Worm (Caenorhabditis elegans) whole organism, young adult: ENCODE results near the gene F59B2.14.

Experiments used
- B0035.1 ChIP-seq: sonication (generic microtip); optimal IDR thresholded peaks from 2 replicates; lab custom pipeline; 2016; ENCODE audit warnings: missing genetic modification characterization, mild to moderate bottlenecking, missing compliant biosample characterization, missing genotype, missing genetic modification reagents
- B0261.1 ChIP-seq: sonication (generic microtip); optimal IDR thresholded peaks from 2 replicates; lab custom pipeline; 2016; ENCODE audit warnings: mild to moderate bottlenecking, missing genetic modification characterization, moderate library complexity, missing compliant biosample characterization
- B0336.3 ChIP-seq: fragments of 200-800 bp; sonication (Bioruptor generic); IDR thresholded peaks from 2 replicates; pipeline ENCODE4 v1.3.6; 2022; ENCODE audit warnings: missing genetic modification characterization, missing compliant biosample characterization
- F10E7.11 ChIP-seq: sonication (generic microtip); optimal IDR thresholded peaks from 2 replicates; lab custom pipeline; 2017; ENCODE audit warnings: mild to moderate bottlenecking, missing genetic modification characterization, moderate library complexity, missing compliant biosample characterization
- F23B12.7 ChIP-seq: sonication (generic microtip); optimal IDR thresholded peaks from 2 replicates; lab custom pipeline; 2017; ENCODE audit warnings: missing genetic modification characterization, mild to moderate bottlenecking, missing compliant biosample characterization, antibody characterized with exemption, moderate library complexity; ENCODE audit not compliant: insufficient read depth
- F39B2.1 ChIP-seq: fragments of 200-800 bp; sonication (Bioruptor generic); IDR thresholded peaks from 2 replicates; pipeline ENCODE4 v1.3.6; 2022; ENCODE audit warnings: missing genetic modification reagents, missing genetic modification characterization, missing compliant biosample characterization
- F49E8.2 ChIP-seq: sonication (generic microtip); optimal IDR thresholded peaks from 3 replicates; lab custom pipeline; 2017; ENCODE audit warnings: missing genetic modification characterization, mild to moderate bottlenecking, missing compliant biosample characterization, antibody characterized with exemption, moderate library complexity; ENCODE audit not compliant: insufficient read depth
- Y53G8AR.9 ChIP-seq: fragments of 200-800 bp; sonication (Bioruptor generic); conservative IDR thresholded peaks from 2 replicates; pipeline ENCODE4 v1.3.6; 2022; ENCODE audit warnings: missing genetic modification reagents, missing genetic modification characterization, missing compliant biosample characterization
- ZK185.1 ChIP-seq: sonication (generic microtip); optimal IDR thresholded peaks from 2 replicates; lab custom pipeline; 2016; ENCODE audit warnings: mild to moderate bottlenecking, missing genetic modification characterization, missing compliant biosample characterization; ENCODE audit not compliant: poor library complexity, severe bottlenecking
- ama-1 ChIP-seq, 3 experiments: fragments of 150-350 bp in 1 of 3; sonication (generic microtip) in 2 of 3; optimal IDR thresholded peaks; 2 replicates each; lab custom pipeline; 2014 to 2018; ENCODE audit warnings: missing biosample characterization in 2 of 3, missing genetic modification characterization in 2 of 3, missing genetic modification reagents in 2 of 3
- aptf-2 ChIP-seq: fragments of 200-800 bp; sonication (Bioruptor generic); conservative IDR thresholded peaks from 2 replicates; pipeline ENCODE4 v1.3.6; 2022; ENCODE audit warnings: missing genetic modification reagents, missing genetic modification characterization, missing compliant biosample characterization
- athp-1 ChIP-seq: sonication (generic microtip); optimal IDR thresholded peaks from 2 replicates; lab custom pipeline; 2017; ENCODE audit warnings: mild to moderate bottlenecking, missing genetic modification characterization, missing compliant biosample characterization
- attf-5 ChIP-seq: fragments of 200-800 bp; sonication (Bioruptor generic); optimal IDR thresholded peaks from 2 replicates; lab custom pipeline; 2018; ENCODE audit warnings: mild to moderate bottlenecking, missing genetic modification characterization, missing compliant biosample characterization
- bed-1 ChIP-seq: fragments of 200-800 bp; sonication (Bioruptor generic); IDR thresholded peaks from 2 replicates; pipeline ENCODE4 v1.3.6; 2022; ENCODE audit warnings: missing genetic modification reagents, missing genetic modification characterization, missing compliant biosample characterization
- ccch-3 ChIP-seq: fragments of 200-800 bp; sonication (Bioruptor generic); optimal IDR thresholded peaks from 2 replicates; lab custom pipeline; 2018; ENCODE audit warnings: mild to moderate bottlenecking, missing genetic modification characterization, missing compliant biosample characterization
- ceh-100 ChIP-seq: fragments of 200-800 bp; sonication (Bioruptor generic); IDR thresholded peaks from 2 replicates; pipeline ENCODE4 v1.3.6; 2022; ENCODE audit warnings: missing genetic modification reagents, missing genetic modification characterization, missing compliant biosample characterization
- ceh-40 ChIP-seq: fragments of 200-800 bp; sonication (Bioruptor generic); IDR thresholded peaks from 2 replicates; pipeline ENCODE4 v1.3.6; 2022; ENCODE audit warnings: missing genetic modification characterization, missing compliant biosample characterization
- ceh-79 ChIP-seq: sonication (generic microtip); optimal IDR thresholded peaks from 2 replicates; lab custom pipeline; 2017; ENCODE audit warnings: mild to moderate bottlenecking, missing genetic modification characterization, missing compliant biosample characterization
- die-1 ChIP-seq: sonication (generic microtip); optimal IDR thresholded peaks from 2 replicates; lab custom pipeline; 2016; ENCODE audit warnings: missing genotype, mild to moderate bottlenecking, missing genetic modification characterization, missing compliant biosample characterization
- dox-1 ChIP-seq: fragments of 200-800 bp; sonication (Bioruptor generic); IDR thresholded peaks from 2 replicates; pipeline ENCODE4 v1.3.6; 2022; ENCODE audit warnings: missing genetic modification reagents, missing genetic modification characterization, missing compliant biosample characterization
- dpff-1 ChIP-seq: sonication (generic microtip); optimal IDR thresholded peaks from 2 replicates; lab custom pipeline; 2017; ENCODE audit warnings: mild to moderate bottlenecking, missing genetic modification characterization, missing compliant biosample characterization
- efl-1 ChIP-seq: fragments of 150-350 bp; optimal IDR thresholded peaks from 2 replicates; lab custom pipeline; 2014; ENCODE audit warnings: missing biosample characterization, missing genetic modification reagents, missing genetic modification characterization
- egl-18 ChIP-seq: fragments of 200-800 bp; sonication (Bioruptor generic); IDR thresholded peaks from 2 replicates; pipeline ENCODE4 v1.3.6; 2022; ENCODE audit warnings: missing genetic modification reagents, missing genetic modification characterization, missing compliant biosample characterization
- ets-4 ChIP-seq: fragments of 200-800 bp; sonication (Bioruptor generic); optimal IDR thresholded peaks from 2 replicates; lab custom pipeline; 2018; ENCODE audit warnings: mild to moderate bottlenecking, missing genetic modification characterization, missing compliant biosample characterization
- fkh-3 ChIP-seq: sonication (generic microtip); optimal IDR thresholded peaks from 2 replicates; lab custom pipeline; 2016; ENCODE audit warnings: mild to moderate bottlenecking, missing genetic modification characterization, missing compliant biosample characterization
- gei-17 ChIP-seq: fragments of 200-800 bp; sonication (Bioruptor generic); optimal IDR thresholded peaks from 2 replicates; lab custom pipeline; 2018; ENCODE audit warnings: mild to moderate bottlenecking, missing genetic modification characterization, missing compliant biosample characterization
- hmg-1.2 ChIP-seq: fragments of 200-800 bp; sonication (Bioruptor generic); IDR thresholded peaks from 2 replicates; pipeline ENCODE4 v1.3.6; 2022; ENCODE audit warnings: missing genetic modification reagents, missing genetic modification characterization, missing compliant biosample characterization
- hmg-20 ChIP-seq: fragments of 200-800 bp; sonication (Bioruptor generic); IDR thresholded peaks from 2 replicates; pipeline ENCODE4 v1.3.6; 2022; ENCODE audit warnings: missing genetic modification reagents, missing genetic modification characterization, missing compliant biosample characterization
- let-526 ChIP-seq: fragments of 200-800 bp; sonication (Bioruptor generic); IDR thresholded peaks from 2 replicates; pipeline ENCODE4 v1.3.6; 2022; ENCODE audit warnings: missing genetic modification reagents, missing genetic modification characterization, missing compliant biosample characterization
- lin-35 ChIP-seq, 3 experiments: fragments of 150-350 bp in 2 of 3; sonication (generic microtip) in 1 of 3; optimal IDR thresholded peaks; 2 replicates each; lab custom pipeline; 2014 to 2018; ENCODE audit warnings: missing biosample characterization in 3 of 3, missing genetic modification characterization in 3 of 3, missing genetic modification reagents in 3 of 3
- lir-1 ChIP-seq: fragments of 200-800 bp; sonication (Bioruptor generic); conservative IDR thresholded peaks from 2 replicates; pipeline ENCODE4 v1.3.6; 2022; ENCODE audit warnings: missing genetic modification reagents, missing genetic modification characterization, missing compliant biosample characterization
- madf-6 ChIP-seq: fragments of 200-800 bp; sonication (Bioruptor generic); IDR thresholded peaks from 2 replicates; pipeline ENCODE4 v1.3.6; 2022; ENCODE audit warnings: missing genetic modification reagents, missing genetic modification characterization, missing compliant biosample characterization
- mcd-1 ChIP-seq: fragments of 200-800 bp; sonication (Bioruptor generic); IDR thresholded peaks from 2 replicates; pipeline ENCODE4 v1.3.6; 2022; ENCODE audit warnings: missing genetic modification reagents, missing genetic modification characterization, missing compliant biosample characterization
- mel-28 ChIP-seq: sonication (generic microtip); optimal IDR thresholded peaks from 2 replicates; lab custom pipeline; 2016; ENCODE audit warnings: borderline replicate concordance, mild to moderate bottlenecking, missing genetic modification characterization, missing compliant biosample characterization
- nhr-120 ChIP-seq: fragments of 200-800 bp; sonication (Bioruptor generic); IDR thresholded peaks from 2 replicates; pipeline ENCODE4 v1.3.6; 2022; ENCODE audit warnings: missing genetic modification characterization, missing compliant biosample characterization
- pbrm-1 ChIP-seq: fragments of 200-800 bp; sonication (Bioruptor generic); IDR thresholded peaks from 2 replicates; pipeline ENCODE4 v1.3.6; 2022; ENCODE audit warnings: missing genetic modification reagents, missing genetic modification characterization, missing compliant biosample characterization
- rcor-1 ChIP-seq: fragments of 200-800 bp; sonication (Bioruptor generic); IDR thresholded peaks from 2 replicates; pipeline ENCODE4 v1.3.6; 2022; ENCODE audit warnings: missing genetic modification reagents, missing genetic modification characterization, missing compliant biosample characterization
- repo-1 ChIP-seq: sonication (generic microtip); optimal IDR thresholded peaks from 2 replicates; lab custom pipeline; 2017; ENCODE audit warnings: mild to moderate bottlenecking, missing genetic modification characterization, missing compliant biosample characterization
- rpc-1 ChIP-seq, 2 experiments: fragments of 150-350 bp in 1 of 2; sonication (generic microtip) in 1 of 2; optimal IDR thresholded peaks; 2 replicates each; lab custom pipeline; 2014 to 2018; ENCODE audit warnings: missing biosample characterization in 1 of 2, missing genetic modification characterization in 1 of 2, missing genetic modification reagents in 1 of 2, missing genotype in 1 of 2
- snpc-1.1 ChIP-seq: sonication (generic microtip); optimal IDR thresholded peaks from 2 replicates; lab custom pipeline; 2017; ENCODE audit warnings: missing genetic modification characterization, mild to moderate bottlenecking, missing compliant biosample characterization, antibody characterized with exemption, moderate library complexity, missing genotype, missing genetic modification reagents; ENCODE audit not compliant: insufficient read depth
- snpc-4 ChIP-seq, 5 experiments: fragments of 150-350 bp in 1 of 5; sonication (generic microtip) in 4 of 5; optimal IDR thresholded peaks; 2 replicates each; lab custom pipeline; 2014 to 2018; ENCODE audit warnings: missing genetic modification characterization in 5 of 5, missing biosample characterization in 3 of 5, antibody characterized with exemption in 2 of 5, mild to moderate bottlenecking in 2 of 5, missing compliant biosample characterization in 2 of 5, missing genotype in 2 of 5, moderate library complexity in 2 of 5, missing genetic modification reagents in 1 of 5
- sptf-2 ChIP-seq: fragments of 200-800 bp; sonication (Bioruptor generic); optimal IDR thresholded peaks from 2 replicates; lab custom pipeline; 2018; ENCODE audit warnings: mild to moderate bottlenecking, missing genetic modification characterization, missing compliant biosample characterization
- tbp1 ChIP-seq: fragments of 200-800 bp; sonication (Bioruptor generic); optimal IDR thresholded peaks from 2 replicates; lab custom pipeline; 2018; ENCODE audit warnings: mild to moderate bottlenecking, missing genetic modification characterization, missing compliant biosample characterization
- ztf-18 ChIP-seq: sonication (generic microtip); optimal IDR thresholded peaks from 2 replicates; lab custom pipeline; 2016; ENCODE audit warnings: missing genotype, mild to moderate bottlenecking, missing genetic modification characterization, missing compliant biosample characterization
- ztf-26 ChIP-seq: sonication (generic microtip); optimal IDR thresholded peaks from 2 replicates; lab custom pipeline; 2017; ENCODE audit warnings: missing genetic modification characterization, missing compliant biosample characterization
- ztf-3 ChIP-seq: fragments of 200-800 bp; sonication (Bioruptor generic); optimal IDR thresholded peaks from 2 replicates; lab custom pipeline; 2018; ENCODE audit warnings: mild to moderate bottlenecking, missing genetic modification characterization, missing compliant biosample characterization
- ztf-6 ChIP-seq: fragments of 200-800 bp; sonication (Bioruptor generic); IDR thresholded peaks from 2 replicates; pipeline ENCODE4 v1.3.6; 2022; ENCODE audit warnings: missing genetic modification reagents, missing genetic modification characterization, missing compliant biosample characterization

The F59B2.14 gene

DNA sequence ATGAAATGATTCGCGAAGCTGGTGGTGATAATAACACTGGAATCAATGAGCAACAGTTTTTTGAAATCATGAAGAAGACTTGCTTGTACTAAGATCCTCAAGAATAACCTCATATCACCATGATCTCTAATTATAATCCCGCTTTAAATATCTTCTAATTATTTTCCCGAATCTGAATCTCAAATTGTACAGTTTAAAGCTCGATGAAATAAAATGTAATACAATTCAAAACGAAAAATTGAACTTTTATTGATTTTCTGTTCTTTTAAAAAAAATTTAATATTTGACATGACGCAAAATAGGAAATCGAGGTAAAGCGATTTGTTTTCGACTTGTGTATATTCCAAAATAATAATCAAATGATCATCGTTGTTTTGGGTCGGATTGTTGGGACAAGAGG is 47.6 kb downstream of the F59B2.14 start:
- TF ChIP-seq bed-1 (GFP tag; lab: Robert Waterston, UW) (no peak), hmg-1.2 (GFP tag; lab: Robert Waterston, UW) (no peak), F10E7.11 (peak; percentile 28), B0261.1 (no peak), ceh-40 (GFP tag; lab: Robert Waterston, UW) (no peak), sptf-2 (no peak), F23B12.7 (tag; lab: Kevin White, UChicago) (peak; percentile 23), Y53G8AR.9 (GFP tag; lab: Robert Waterston, UW) (peak; percentile 38; the same call in 1 of the 2 replicates), nhr-120 (GFP tag; lab: Robert Waterston, UW) (0 out of 2 replicates have a peak, but pooled peaks have one; percentile 26), F49E8.2 (tag; lab: Kevin White, UChicago) (no peak), ets-4 (GFP tag; lab: Kevin White, UChicago) (no peak), pbrm-1 (no peak), dox-1 (GFP tag; lab: Robert Waterston, UW) (0 out of 2 replicates have a peak, but pooled peaks have one; percentile 39), lin-35 (GFP tag; optimal IDR thresholded peaks at IDR 0.05; lab: Kevin White, UChicago) (peak in 1 of 3 experiments; percentile 19), fkh-3 (tag; lab: Kevin White, UChicago) (no peak), ztf-3 (no peak), snpc-4 (GFP tag; optimal IDR thresholded peaks at IDR 0.05; lab: Kevin White, UChicago) (no peak), snpc-4 (tag; optimal IDR thresholded peaks at IDR 0.05; lab: Kevin White, UChicago) (no peak), athp-1 (tag; lab: Kevin White, UChicago) (peak; percentile 48), let-526 (no peak), snpc-1.1 (tag; lab: Kevin White, UChicago) (no peak), rcor-1 (no peak), efl-1 (GFP tag; lab: Kevin White, UChicago) (no peak), die-1 (tag; lab: Kevin White, UChicago) (peak; percentile 17), repo-1 (peak; percentile 70), ztf-26 (tag; lab: Kevin White, UChicago) (peak; percentile 41), ztf-18 (tag; lab: Kevin White, UChicago) (peak; percentile 17), madf-6 (GFP tag; lab: Robert Waterston, UW) (0 out of 2 replicates have a peak, but pooled peaks have one; percentile 31), mcd-1 (GFP tag; lab: Robert Waterston, UW) (no peak), rpc-1 (optimal IDR thresholded peaks at IDR 0.05; lab: Kevin White, UChicago) (no peak), rpc-1 (tag; optimal IDR thresholded peaks at IDR 0.05; lab: Kevin White, UChicago) (no peak), lir-1 (GFP tag; lab: Robert Waterston, UW) (no peak), hmg-20 (GFP tag; lab: Robert Waterston, UW) (no peak), B0035.1 (no peak), F39B2.1 (GFP tag; lab: Robert Waterston, UW) (no peak), ama-1 (optimal IDR thresholded peaks at IDR 0.05; lab: Kevin White, UChicago) (no peak), ama-1 (GFP tag; optimal IDR thresholded peaks at IDR 0.05; lab: Kevin White, UChicago) (peak in 1 of 2 experiments; percentile 90), ceh-100 (no peak), egl-18 (GFP tag; lab: Robert Waterston, UW) (no peak), ccch-3 (GFP tag; lab: Kevin White, UChicago) (no peak), ZK185.1 (tag; lab: Kevin White, UChicago) (no peak), aptf-2 (GFP tag; lab: Robert Waterston, UW) (no peak), gei-17 (no peak), ceh-79 (tag; lab: Kevin White, UChicago) (no peak), mel-28 (tag; lab: Kevin White, UChicago) (peak; percentile 4), attf-5 (GFP tag; lab: Kevin White, UChicago) (no peak), tbp1 (GFP tag; lab: Kevin White, UChicago) (no peak), ztf-6 (GFP tag; lab: Robert Waterston, UW) (no peak), B0336.3 (peak; percentile 73), dpff-1 (tag; lab: Kevin White, UChicago) (no peak)
